Fruit fly (Drosophila melanogaster) whole organism, embryonic: ENCODE data around the gene Dfd.

Experiments used
- Aef1 ChIP-seq: fragments of 200-800 bp; sonication (Bioruptor generic); IDR thresholded peaks from 3 replicates; pipeline ENCODE4 v1.3.6; 2022; ENCODE audit warnings: missing biosample characterization, missing genetic modification characterization
- Antp ChIP-seq: fragments of 200-800 bp; sonication (Bioruptor generic); optimal IDR thresholded peaks from 3 replicates; lab custom pipeline; 2016; ENCODE audit warnings: missing biosample characterization, missing genetic modification characterization
- Blimp-1 ChIP-seq: fragments of 200-800 bp; sonication (Bioruptor generic); optimal IDR thresholded peaks from 3 replicates; lab custom pipeline; 2018; ENCODE audit warnings: missing biosample characterization, missing genetic modification characterization, mild to moderate bottlenecking, moderate library complexity, missing genetic modification reagents
- CG10654 ChIP-seq: fragments of 200-800 bp; sonication (Bioruptor generic); optimal IDR thresholded peaks from 2 replicates; lab custom pipeline; 2016; ENCODE audit warnings: missing biosample characterization, missing genetic modification characterization
- CG11398 ChIP-seq: fragments of 200-800 bp; sonication (Bioruptor generic); optimal IDR thresholded peaks from 2 replicates; lab custom pipeline; 2016; ENCODE audit warnings: missing biosample characterization, missing genetic modification characterization
- CG11723 ChIP-seq: fragments of 200-800 bp; sonication (Bioruptor generic); optimal IDR thresholded peaks from 2 replicates; lab custom pipeline; 2017; ENCODE audit warnings: missing biosample characterization, mild to moderate bottlenecking, missing genetic modification characterization
- CG12104 ChIP-seq: fragments of 200-800 bp; sonication (Bioruptor generic); optimal IDR thresholded peaks from 3 replicates; lab custom pipeline; 2016; ENCODE audit warnings: missing biosample characterization, missing genetic modification characterization
- CG12155 ChIP-seq: fragments of 200-800 bp; sonication (Bioruptor generic); optimal IDR thresholded peaks from 3 replicates; lab custom pipeline; 2016; ENCODE audit warnings: missing biosample characterization, missing genetic modification characterization
- CG1233 ChIP-seq: fragments of 200-800 bp; sonication (Bioruptor generic); optimal IDR thresholded peaks from 4 replicates; lab custom pipeline; 2018; ENCODE audit warnings: missing biosample characterization, mild to moderate bottlenecking, missing genetic modification characterization
- CG12769 ChIP-seq: fragments of 200-800 bp; sonication (Bioruptor generic); optimal IDR thresholded peaks from 2 replicates; lab custom pipeline; 2019; ENCODE audit warnings: missing biosample characterization, mild to moderate bottlenecking, missing genetic modification characterization, moderate library complexity
- CG13624 ChIP-seq: fragments of 200-800 bp; sonication (Bioruptor generic); optimal IDR thresholded peaks from 2 replicates; lab custom pipeline; 2016; ENCODE audit warnings: missing biosample characterization, missing genetic modification characterization
- CG14860 ChIP-seq: fragments of 200-800 bp; sonication (Bioruptor generic); IDR thresholded peaks from 3 replicates; pipeline ENCODE4 v1.3.6; 2022; ENCODE audit warnings: missing biosample characterization, missing genetic modification characterization; ENCODE audit not compliant: partially characterized antibody
- CG15269 ChIP-seq: fragments of 200-800 bp; sonication (Bioruptor generic); optimal IDR thresholded peaks from 2 replicates; lab custom pipeline; 2018; ENCODE audit warnings: missing biosample characterization, mild to moderate bottlenecking, missing genetic modification characterization, moderate library complexity
- CG1602 ChIP-seq: fragments of 200-800 bp; sonication (Bioruptor generic); optimal IDR thresholded peaks from 3 replicates; lab custom pipeline; 2016; ENCODE audit warnings: missing biosample characterization, missing genetic modification characterization
- CG17186 ChIP-seq: fragments of 200-800 bp; sonication (Bioruptor generic); optimal IDR thresholded peaks from 3 replicates; lab custom pipeline; 2017; ENCODE audit warnings: missing biosample characterization, missing genetic modification reagents, missing genetic modification characterization
- CG17612 ChIP-seq: fragments of 200-800 bp; sonication (Bioruptor generic); IDR thresholded peaks from 2 replicates; pipeline ENCODE4 v1.3.6; 2022; ENCODE audit warnings: missing biosample characterization, missing genetic modification characterization
- CG30403 ChIP-seq: fragments of 200-800 bp; sonication (Bioruptor generic); optimal IDR thresholded peaks from 3 replicates; lab custom pipeline; 2016; ENCODE audit warnings: missing biosample characterization, missing genetic modification characterization
- CG33557 ChIP-seq: fragments of 200-800 bp; sonication (Bioruptor generic); optimal IDR thresholded peaks from 2 replicates; lab custom pipeline; 2019; ENCODE audit warnings: missing biosample characterization, mild to moderate bottlenecking, missing genetic modification characterization, moderate library complexity
- CG43689 ChIP-seq: fragments of 200-800 bp; sonication (Bioruptor generic); IDR thresholded peaks from 2 replicates; pipeline ENCODE4 v1.3.6; 2022; ENCODE audit warnings: missing biosample characterization, missing genetic modification characterization
- CG4404 ChIP-seq: fragments of 200-800 bp; sonication (Bioruptor generic); IDR thresholded peaks from 2 replicates; pipeline ENCODE4 v1.3.6; 2022; ENCODE audit warnings: missing biosample characterization, missing genetic modification characterization
- CG4424 ChIP-seq: fragments of 200-800 bp; sonication (Bioruptor generic); optimal IDR thresholded peaks from 3 replicates; lab custom pipeline; 2016; ENCODE audit warnings: missing biosample characterization, missing genetic modification characterization
- CG6272 ChIP-seq: fragments of 200-800 bp; sonication (Bioruptor generic); IDR thresholded peaks from 2 replicates; pipeline ENCODE4 v1.3.6; 2022; ENCODE audit warnings: missing biosample characterization, missing genetic modification characterization
- CG6654 ChIP-seq: fragments of 200-800 bp; sonication (Bioruptor generic); optimal IDR thresholded peaks from 2 replicates; lab custom pipeline; 2017; ENCODE audit warnings: missing biosample characterization, mild to moderate bottlenecking, missing genetic modification characterization
- CG6854 ChIP-seq: fragments of 200-800 bp; sonication (Bioruptor generic); optimal IDR thresholded peaks from 3 replicates; lab custom pipeline; 2017; ENCODE audit warnings: missing biosample characterization, mild to moderate bottlenecking, missing genetic modification characterization
- CG7357 ChIP-seq: fragments of 200-800 bp; sonication (Bioruptor generic); IDR thresholded peaks from 3 replicates; pipeline ENCODE4 v1.3.6; 2022; ENCODE audit warnings: missing biosample characterization, missing genetic modification characterization
- CG7745 ChIP-seq: fragments of 200-800 bp; sonication (Bioruptor generic); optimal IDR thresholded peaks from 2 replicates; lab custom pipeline; 2018; ENCODE audit warnings: missing biosample characterization, mild to moderate bottlenecking, missing genetic modification characterization, moderate library complexity
- CG8290 ChIP-seq, 3 experiments: fragments of 200-800 bp; sonication (Bioruptor generic); optimal IDR thresholded peaks; 2 replicates each; lab custom pipeline; 2016 to 2019; ENCODE audit warnings: missing biosample characterization in 3 of 3, missing genetic modification characterization in 3 of 3, mild to moderate bottlenecking in 2 of 3, moderate library complexity in 1 of 3
- Dip3 ChIP-seq: fragments of 200-800 bp; sonication (Bioruptor generic); optimal IDR thresholded peaks from 3 replicates; lab custom pipeline; 2016; ENCODE audit warnings: missing biosample characterization, missing genetic modification characterization
- Hey ChIP-seq: fragments of 200-800 bp; sonication (Bioruptor generic); optimal IDR thresholded peaks from 3 replicates; lab custom pipeline; 2018; ENCODE audit warnings: missing biosample characterization, mild to moderate bottlenecking, missing genetic modification characterization
- Max ChIP-seq: fragments of 200-800 bp; sonication (Bioruptor generic); optimal IDR thresholded peaks from 2 replicates; lab custom pipeline; 2016; ENCODE audit warnings: missing biosample characterization, mild to moderate bottlenecking, missing genetic modification characterization
- Mes4 ChIP-seq: fragments of 200-800 bp; sonication (Bioruptor generic); optimal IDR thresholded peaks from 2 replicates; lab custom pipeline; 2016; ENCODE audit warnings: missing biosample characterization, missing genetic modification characterization
- Ptx1 ChIP-seq: fragments of 200-800 bp; sonication (Bioruptor generic); IDR thresholded peaks from 2 replicates; pipeline ENCODE4 v1.3.6; 2022; ENCODE audit warnings: missing biosample characterization, missing genetic modification characterization
- caup ChIP-seq: fragments of 200-800 bp; sonication (Bioruptor generic); optimal IDR thresholded peaks from 3 replicates; lab custom pipeline; 2017; ENCODE audit warnings: missing biosample characterization, mild to moderate bottlenecking, missing genetic modification characterization, moderate library complexity; ENCODE audit not compliant: severe bottlenecking
- dmrt11E ChIP-seq: fragments of 200-800 bp; sonication (Bioruptor generic); optimal IDR thresholded peaks from 3 replicates; lab custom pipeline; 2018; ENCODE audit warnings: missing biosample characterization, mild to moderate bottlenecking, missing genetic modification characterization, moderate library complexity
- dysf ChIP-seq: fragments of 200-800 bp; sonication (Bioruptor generic); IDR thresholded peaks from 3 replicates; pipeline ENCODE4 v1.3.6; 2022; ENCODE audit warnings: missing biosample characterization, missing genetic modification characterization
- fd96Cb ChIP-seq: fragments of 200-800 bp; sonication (Bioruptor generic); optimal IDR thresholded peaks from 2 replicates; lab custom pipeline; 2018; ENCODE audit warnings: missing biosample characterization, mild to moderate bottlenecking, missing genetic modification characterization, moderate library complexity
- gcm2 ChIP-seq: fragments of 200-800 bp; sonication (Bioruptor generic); optimal IDR thresholded peaks from 2 replicates; lab custom pipeline; 2016; ENCODE audit warnings: missing biosample characterization, missing genetic modification characterization
- hth ChIP-seq: fragments of >200 bp; optimal IDR thresholded peaks from 2 replicates; lab custom pipeline; 2017; ENCODE audit warnings: inconsistent platforms
- jigr1 ChIP-seq: fragments of 200-800 bp; sonication (Bioruptor generic); IDR thresholded peaks from 3 replicates; pipeline ENCODE4 v1.3.6; 2022; ENCODE audit warnings: missing biosample characterization, missing genetic modification characterization
- kah ChIP-seq: fragments of 200-800 bp; sonication (Bioruptor generic); optimal IDR thresholded peaks from 2 replicates; lab custom pipeline; 2018; ENCODE audit warnings: missing biosample characterization, mild to moderate bottlenecking, missing genetic modification characterization
- kay ChIP-seq: fragments of 200-800 bp; sonication (Bioruptor generic); optimal IDR thresholded peaks from 2 replicates; lab custom pipeline; 2016; ENCODE audit warnings: missing biosample characterization, missing genetic modification characterization
- mirr ChIP-seq: fragments of 200-800 bp; sonication (Bioruptor generic); optimal IDR thresholded peaks from 3 replicates; lab custom pipeline; 2018; ENCODE audit warnings: missing biosample characterization, mild to moderate bottlenecking, missing genetic modification characterization
- nau ChIP-seq: fragments of 200-800 bp; sonication (Bioruptor generic); optimal IDR thresholded peaks from 3 replicates; lab custom pipeline; 2017; ENCODE audit warnings: missing biosample characterization, mild to moderate bottlenecking, missing genetic modification characterization, missing genetic modification reagents
- otp ChIP-seq: fragments of 200-800 bp; sonication (Bioruptor generic); IDR thresholded peaks from 3 replicates; pipeline ENCODE4, ENCODE4 v1.3.6; 2022; ENCODE audit warnings: missing biosample characterization, missing genetic modification characterization
- pfk ChIP-seq: fragments of 200-800 bp; sonication (Bioruptor generic); optimal IDR thresholded peaks from 2 replicates; lab custom pipeline; 2018; ENCODE audit warnings: missing biosample characterization, mild to moderate bottlenecking, missing genetic modification characterization, moderate library complexity
- pita ChIP-seq: fragments of 200-800 bp; sonication (Bioruptor generic); optimal IDR thresholded peaks from 2 replicates; lab custom pipeline; 2017; ENCODE audit warnings: missing biosample characterization, mild to moderate bottlenecking, missing genetic modification characterization
- schlank ChIP-seq: fragments of 200-800 bp; sonication (Bioruptor generic); optimal IDR thresholded peaks from 2 replicates; lab custom pipeline; 2018; ENCODE audit warnings: missing biosample characterization, mild to moderate bottlenecking, missing genetic modification characterization
- sd ChIP-seq: fragments of 200-800 bp; sonication (Bioruptor generic); optimal IDR thresholded peaks from 3 replicates; lab custom pipeline; 2018; ENCODE audit warnings: missing biosample characterization, mild to moderate bottlenecking, missing genetic modification characterization, moderate library complexity
- slou ChIP-seq: fragments of 200-800 bp; sonication (Bioruptor generic); optimal IDR thresholded peaks from 3 replicates; lab custom pipeline; 2016; ENCODE audit warnings: missing biosample characterization, missing genetic modification characterization
- slp2 ChIP-seq: fragments of 200-800 bp; sonication (Bioruptor generic); optimal IDR thresholded peaks from 2 replicates; lab custom pipeline; 2016; ENCODE audit warnings: missing biosample characterization, missing genetic modification characterization

Dfd gene

dm6 chr3R:6762794-6763407 is 28.7 kb upstream of the Dfd start (continued):
- TF ChIP-seq kay (GFP tag; lab: Kevin White, UChicago) (peak; percentile 50), fd96Cb (tag; lab: Kevin White, UChicago) (peak; percentile 93), nau (GFP tag; lab: Kevin White, UChicago) (peak; percentile 41), mirr (no peak), CG1233 (GFP tag; lab: Kevin White, UChicago) (peak; percentile 81), CG15269 (peak; percentile 74), dmrt11E (tag; lab: Kevin White, UChicago) (peak; percentile 99), CG7357 (GFP tag; lab: Robert Waterston, UW) (no peak; the same call in 2 of the 3 replicates), dysf (GFP tag; lab: Robert Waterston, UW) (peak; percentile 73), CG43689 (GFP tag; lab: Robert Waterston, UW) (no peak), jigr1 (GFP tag; lab: Robert Waterston, UW) (peak; percentile 53; the same call in 1 of the 3 replicates), CG12155 (GFP tag; lab: Kevin White, UChicago) (peak; percentile 73), hth (lab: Kevin White, UChicago) (no peak), CG17186 (peak; percentile 13), Ptx1 (GFP tag; lab: Robert Waterston, UW) (peak; percentile 73), CG11723 (GFP tag; lab: Kevin White, UChicago) (peak; percentile 50), Antp (GFP tag; lab: Kevin White, UChicago) (peak; percentile 13), schlank (tag; lab: Kevin White, UChicago) (no peak), CG14860 (GFP tag; lab: Robert Waterston, UW) (no peak), otp (GFP tag; lab: Robert Waterston, UW) (peak; percentile 75; the same call in 2 of the 3 replicates), gcm2 (GFP tag; lab: Kevin White, UChicago) (no peak), CG12769 (tag; lab: Kevin White, UChicago) (no peak), slou (no peak), CG30403 (GFP tag; lab: Kevin White, UChicago) (peak; percentile 82), pita (GFP tag; lab: Kevin White, UChicago) (no peak), CG8290 (GFP tag; optimal IDR thresholded peaks at IDR 0.05; lab: Kevin White, UChicago) (peak; percentile 88), CG8290 (tag; optimal IDR thresholded peaks at IDR 0.05; lab: Kevin White, UChicago) (peak; percentile 1 to 80), CG4424 (GFP tag; lab: Kevin White, UChicago) (peak; percentile 91), kah (peak; percentile 31), CG1602 (peak; percentile 89), Blimp-1 (GFP tag; lab: Kevin White, UChicago) (peak; percentile 90), pfk (no peak), CG4404 (GFP tag; lab: Robert Waterston, UW) (peak; percentile 93), Aef1 (GFP tag; lab: Robert Waterston, UW) (no peak), CG33557 (peak; percentile 99), CG6654 (GFP tag; lab: Kevin White, UChicago) (peak; percentile 24), slp2 (GFP tag; lab: Kevin White, UChicago) (peak; percentile 31), Max (peak; percentile 63), CG12104 (GFP tag; lab: Kevin White, UChicago) (peak; percentile 82), CG10654 (GFP tag; lab: Kevin White, UChicago) (peak; percentile 79), CG6854 (GFP tag; lab: Kevin White, UChicago) (peak; percentile 38), CG11398 (GFP tag; lab: Kevin White, UChicago) (peak; percentile 52), CG17612 (GFP tag; lab: Robert Waterston, UW) (no peak), caup (GFP tag; lab: Kevin White, UChicago) (peak; percentile 54), Hey (tag; lab: Kevin White, UChicago) (no peak), Mes4 (peak; percentile 58), CG6272 (GFP tag; lab: Robert Waterston, UW) (no peak), sd (no peak), Dip3 (GFP tag; lab: Kevin White, UChicago) (no peak), CG7745 (tag; lab: Kevin White, UChicago) (peak; percentile 79), CG13624 (peak; percentile 21)
